Fruit fly (Drosophila melanogaster) whole organism, embryonic: ENCODE results near the gene Sfp93F.

Experiments used
- Blimp-1 ChIP-seq: fragments of 200-800 bp; sonication (Bioruptor generic); optimal IDR thresholded peaks from 3 replicates; lab custom pipeline; 2018; ENCODE audit warnings: missing biosample characterization, missing genetic modification characterization, mild to moderate bottlenecking, moderate library complexity, missing genetic modification reagents
- Bteb2 ChIP-seq: fragments of 200-800 bp; sonication (Bioruptor generic); optimal IDR thresholded peaks from 2 replicates; lab custom pipeline; 2016; ENCODE audit warnings: missing biosample characterization, missing genetic modification characterization
- CG1024 ChIP-seq: fragments of 200-800 bp; sonication (Bioruptor generic); IDR thresholded peaks from 2 replicates; pipeline ENCODE4 v1.3.6; 2022; ENCODE audit warnings: missing biosample characterization, missing genetic modification characterization
- CG10431 ChIP-seq: fragments of 200-800 bp; sonication (Bioruptor generic); optimal IDR thresholded peaks from 3 replicates; lab custom pipeline; 2018; ENCODE audit warnings: missing biosample characterization, mild to moderate bottlenecking, missing genetic modification characterization
- CG11093 ChIP-seq: fragments of 200-800 bp; sonication (Bioruptor generic); IDR thresholded peaks from 3 replicates; pipeline ENCODE4 v1.3.6; 2022; ENCODE audit warnings: missing biosample characterization, missing genetic modification characterization
- CG11696 ChIP-seq: fragments of 200-800 bp; sonication (Bioruptor generic); IDR thresholded peaks from 2 replicates; pipeline ENCODE4 v1.3.6; 2022; ENCODE audit warnings: missing biosample characterization, missing genetic modification characterization
- CG12391 ChIP-seq: fragments of 200-800 bp; sonication (Bioruptor generic); optimal IDR thresholded peaks from 3 replicates; lab custom pipeline; 2018; ENCODE audit warnings: missing biosample characterization, mild to moderate bottlenecking, missing genetic modification characterization, moderate library complexity
- CG12659 ChIP-seq: fragments of 200-800 bp; sonication (Bioruptor generic); optimal IDR thresholded peaks from 3 replicates; lab custom pipeline; 2017; ENCODE audit warnings: mild to moderate bottlenecking, missing biosample characterization, missing genetic modification reagents, missing genetic modification characterization
- CG15514 ChIP-seq: fragments of 200-800 bp; sonication (Bioruptor generic); optimal IDR thresholded peaks from 3 replicates; lab custom pipeline; 2017; ENCODE audit warnings: missing biosample characterization, missing genetic modification characterization, mild to moderate bottlenecking, moderate library complexity, missing genetic modification reagents
- CG15601 ChIP-seq: fragments of 200-800 bp; sonication (Bioruptor generic); optimal IDR thresholded peaks from 3 replicates; lab custom pipeline; 2019; ENCODE audit warnings: missing biosample characterization, mild to moderate bottlenecking, missing genetic modification characterization, moderate library complexity
- CG1602 ChIP-seq: fragments of 200-800 bp; sonication (Bioruptor generic); optimal IDR thresholded peaks from 3 replicates; lab custom pipeline; 2016; ENCODE audit warnings: missing biosample characterization, missing genetic modification characterization
- CG18599 ChIP-seq: fragments of 200-800 bp; sonication (Bioruptor generic); optimal IDR thresholded peaks from 3 replicates; lab custom pipeline; 2017; ENCODE audit warnings: missing biosample characterization, missing genetic modification characterization, mild to moderate bottlenecking, moderate library complexity, missing genetic modification reagents
- CG6813 ChIP-seq: fragments of 200-800 bp; sonication (Bioruptor generic); optimal IDR thresholded peaks from 2 replicates; lab custom pipeline; 2017; ENCODE audit warnings: missing biosample characterization, missing genetic modification characterization, mild to moderate bottlenecking, moderate library complexity, missing genetic modification reagents
- CG9797 ChIP-seq: fragments of 200-800 bp; sonication (Bioruptor generic); optimal IDR thresholded peaks from 3 replicates; lab custom pipeline; 2018; ENCODE audit warnings: missing biosample characterization, mild to moderate bottlenecking, missing genetic modification characterization
- CG9817 ChIP-seq: fragments of 200-800 bp; sonication (Bioruptor generic); optimal IDR thresholded peaks from 2 replicates; lab custom pipeline; 2018; ENCODE audit warnings: missing biosample characterization, mild to moderate bottlenecking, missing genetic modification characterization, moderate library complexity
- CoRest ChIP-seq: fragments of 200-800 bp; sonication (Bioruptor generic); optimal IDR thresholded peaks from 3 replicates; lab custom pipeline; 2018; ENCODE audit warnings: missing biosample characterization, mild to moderate bottlenecking, missing genetic modification characterization, moderate library complexity
- Fer1 ChIP-seq: fragments of 200-800 bp; sonication (Bioruptor generic); optimal IDR thresholded peaks from 2 replicates; lab custom pipeline; 2017; ENCODE audit warnings: missing biosample characterization, mild to moderate bottlenecking, missing genetic modification characterization
- Fer2 ChIP-seq: fragments of 200-800 bp; sonication (Bioruptor generic); optimal IDR thresholded peaks from 2 replicates; lab custom pipeline; 2018; ENCODE audit warnings: missing biosample characterization, mild to moderate bottlenecking, missing genetic modification characterization, moderate library complexity
- H2.0 ChIP-seq: fragments of 200-800 bp; sonication (Bioruptor generic); IDR thresholded peaks from 2 replicates; pipeline ENCODE4 v1.3.6; 2022; ENCODE audit warnings: missing biosample characterization, missing genetic modification characterization
- Hmr ChIP-seq: fragments of 200-800 bp; sonication (Bioruptor generic); optimal IDR thresholded peaks from 3 replicates; lab custom pipeline; 2017; ENCODE audit warnings: mild to moderate bottlenecking, missing biosample characterization, missing genetic modification reagents, missing genetic modification characterization
- Lhr ChIP-seq: fragments of 200-800 bp; sonication (Bioruptor generic); optimal IDR thresholded peaks from 3 replicates; lab custom pipeline; 2017; ENCODE audit warnings: mild to moderate bottlenecking, missing biosample characterization, missing genetic modification reagents, missing genetic modification characterization
- Lim3 ChIP-seq: fragments of 200-800 bp; sonication (Bioruptor generic); IDR thresholded peaks from 2 replicates; pipeline ENCODE4 v1.3.6; 2022; ENCODE audit warnings: missing biosample characterization, missing genetic modification characterization
- Mes4 ChIP-seq: fragments of 200-800 bp; sonication (Bioruptor generic); optimal IDR thresholded peaks from 2 replicates; lab custom pipeline; 2016; ENCODE audit warnings: missing biosample characterization, missing genetic modification characterization
- Nf-YB ChIP-seq: fragments of 200-800 bp; sonication (Bioruptor generic); optimal IDR thresholded peaks from 3 replicates; lab custom pipeline; 2019; ENCODE audit warnings: missing biosample characterization, mild to moderate bottlenecking, missing genetic modification characterization, moderate library complexity
- Sox102F ChIP-seq: fragments of 200-800 bp; sonication (Bioruptor generic); optimal IDR thresholded peaks from 2 replicates; lab custom pipeline; 2018; ENCODE audit warnings: missing biosample characterization, mild to moderate bottlenecking, missing genetic modification characterization, moderate library complexity
- Sry-β ChIP-seq: fragments of 200-800 bp; sonication (Bioruptor generic); optimal IDR thresholded peaks from 2 replicates; lab custom pipeline; 2018; ENCODE audit warnings: missing biosample characterization, mild to moderate bottlenecking, missing genetic modification characterization, moderate library complexity
- ab ChIP-seq: fragments of 200-800 bp; sonication (Bioruptor generic); optimal IDR thresholded peaks from 2 replicates; lab custom pipeline; 2016; ENCODE audit warnings: missing biosample characterization, missing genetic modification characterization
- ara ChIP-seq: fragments of 200-800 bp; sonication (Bioruptor generic); IDR thresholded peaks from 2 replicates; pipeline ENCODE4 v1.3.6; 2022; ENCODE audit warnings: missing biosample characterization, missing genetic modification characterization
- cas ChIP-seq: fragments of 200-800 bp; sonication (Bioruptor generic); IDR thresholded peaks from 2 replicates; pipeline ENCODE4 v1.3.6; 2022; ENCODE audit warnings: missing biosample characterization, missing genetic modification characterization
- caup ChIP-seq: fragments of 200-800 bp; sonication (Bioruptor generic); optimal IDR thresholded peaks from 3 replicates; lab custom pipeline; 2017; ENCODE audit warnings: missing biosample characterization, mild to moderate bottlenecking, missing genetic modification characterization, moderate library complexity; ENCODE audit not compliant: severe bottlenecking
- crol ChIP-seq: fragments of 200-800 bp; sonication (Bioruptor generic); IDR thresholded peaks from 2 replicates; pipeline ENCODE4 v1.3.6; 2022; ENCODE audit warnings: missing biosample characterization, missing genetic modification characterization
- cwo ChIP-seq: fragments of 200-800 bp; sonication (Bioruptor generic); optimal IDR thresholded peaks from 3 replicates; lab custom pipeline; 2017; ENCODE audit warnings: missing biosample characterization, missing genetic modification characterization, mild to moderate bottlenecking, moderate library complexity, missing genetic modification reagents
- fd96Cb ChIP-seq: fragments of 200-800 bp; sonication (Bioruptor generic); optimal IDR thresholded peaks from 2 replicates; lab custom pipeline; 2018; ENCODE audit warnings: missing biosample characterization, mild to moderate bottlenecking, missing genetic modification characterization, moderate library complexity
- grau ChIP-seq: fragments of 200-800 bp; optimal IDR thresholded peaks from 3 replicates; lab custom pipeline; 2019; ENCODE audit warnings: missing biosample characterization, mild to moderate bottlenecking, missing genetic modification characterization, moderate library complexity
- gsb-n ChIP-seq: fragments of 200-800 bp; sonication (Bioruptor generic); optimal IDR thresholded peaks from 3 replicates; lab custom pipeline; 2018; ENCODE audit warnings: missing biosample characterization, mild to moderate bottlenecking, missing genetic modification characterization
- jigr1 ChIP-seq: fragments of 200-800 bp; sonication (Bioruptor generic); IDR thresholded peaks from 3 replicates; pipeline ENCODE4 v1.3.6; 2022; ENCODE audit warnings: missing biosample characterization, missing genetic modification characterization
- kni ChIP-seq: fragments of 200-800 bp; sonication (Bioruptor generic); optimal IDR thresholded peaks from 3 replicates; lab custom pipeline; 2017; ENCODE audit warnings: mild to moderate bottlenecking, missing biosample characterization, missing genetic modification reagents, missing genetic modification characterization
- nerfin-1 ChIP-seq: fragments of 200-800 bp; sonication (Bioruptor generic); optimal IDR thresholded peaks from 3 replicates; lab custom pipeline; 2019; ENCODE audit warnings: missing biosample characterization, mild to moderate bottlenecking, missing genetic modification characterization, moderate library complexity
- pan ChIP-seq, 4 experiments: fragments of >200 bp in 3 of 4; fragments of 200-800 bp in 1 of 4; sonication (Bioruptor generic) in 1 of 4; optimal IDR thresholded peaks in 3 of 4; IDR thresholded peaks in 1 of 4; 2 replicates each; pipeline versions ENCODE4 v1.3.6 to Lab custom; 2017 to 2022; ENCODE audit warnings: missing biosample characterization in 2 of 4, missing genetic modification characterization in 2 of 4, mixed read lengths in 1 of 4
- prd ChIP-seq, 3 experiments: fragments of >200 bp in 2 of 3; fragments of 200-800 bp in 1 of 3; sonication (Bioruptor generic) in 1 of 3; optimal IDR thresholded peaks in 2 of 3; IDR thresholded peaks in 1 of 3; 2 replicates in 2 of 3; 3 replicates in 1 of 3; pipeline versions ENCODE4 v1.3.6 to Lab custom; 2017 to 2022; ENCODE audit warnings: missing biosample characterization in 1 of 3, missing genetic modification characterization in 1 of 3
- ranshi ChIP-seq: fragments of 200-800 bp; sonication (Bioruptor generic); IDR thresholded peaks from 2 replicates; pipeline ENCODE4 v1.3.6; 2022; ENCODE audit warnings: missing biosample characterization, missing genetic modification characterization
- rib ChIP-seq: fragments of 200-800 bp; sonication (Bioruptor generic); IDR thresholded peaks from 2 replicates; pipeline ENCODE4 v1.3.6; 2022; ENCODE audit warnings: missing biosample characterization, missing genetic modification characterization
- seq ChIP-seq: fragments of 200-800 bp; sonication (Bioruptor generic); IDR thresholded peaks from 2 replicates; pipeline ENCODE4 v1.3.6; 2022; ENCODE audit warnings: missing biosample characterization, missing genetic modification characterization
- sqz ChIP-seq: fragments of 200-800 bp; sonication (Bioruptor generic); optimal IDR thresholded peaks from 3 replicates; lab custom pipeline; 2018; ENCODE audit warnings: missing biosample characterization, mild to moderate bottlenecking, missing genetic modification characterization
- tio ChIP-seq: fragments of 200-800 bp; sonication (Bioruptor generic); optimal IDR thresholded peaks from 2 replicates; lab custom pipeline; 2017; ENCODE audit warnings: missing biosample characterization, missing genetic modification characterization, inconsistent platforms
- tx ChIP-seq: fragments of 200-800 bp; sonication (Bioruptor generic); optimal IDR thresholded peaks from 2 replicates; lab custom pipeline; 2016; ENCODE audit warnings: missing biosample characterization, missing genetic modification characterization

Gene Sfp93F

dm6 chr3R:21703346-21703745 lies 32.8 kb downstream of the Sfp93F start (continued):
- TF ChIP-seq Sox102F (GFP tag; lab: Kevin White, UChicago) (peak; percentile 69), CG10431 (GFP tag; lab: Kevin White, UChicago) (no peak), Lim3 (GFP tag; lab: Robert Waterston, UW) (no peak), grau (tag; lab: Kevin White, UChicago) (peak; percentile 36), CG1024 (GFP tag; lab: Robert Waterston, UW) (no peak), Sry-β (GFP tag; lab: Kevin White, UChicago) (no peak), Fer2 (tag; lab: Kevin White, UChicago) (no peak), ara (no peak), CG12391 (tag; lab: Kevin White, UChicago) (peak; percentile 33), CoRest (peak; percentile 28), fd96Cb (peak; percentile 32), seq (0 out of 2 replicates have a peak, but pooled peaks have one; percentile 40), CG9817 (peak; percentile 0), prd (optimal IDR thresholded peaks at IDR 0.05; lab: Kevin White, UChicago) (no peak), prd (GFP tag; IDR thresholded peaks at IDR 0.05; lab: Robert Waterston, UW) (no peak; the same call in 2 of the 3 replicates), CG1602 (GFP tag; lab: Kevin White, UChicago) (no peak), ranshi (GFP tag; lab: Robert Waterston, UW) (0 out of 2 replicates have a peak, but pooled peaks have one; percentile 9), rib (GFP tag; lab: Robert Waterston, UW) (no peak), cwo (GFP tag; lab: Kevin White, UChicago) (no peak), tio (GFP tag; lab: Kevin White, UChicago) (no peak)

- TF ChIP-seq H2.0 (GFP tag; lab: Robert Waterston, UW): no peak
- TF ChIP-seq Bteb2 (GFP tag; lab: Kevin White, UChicago): no peak
- peak; percentile 8 for TF ChIP-seq sqz (GFP tag; lab: Kevin White, UChicago)
- TF ChIP-seq CG18599 (GFP tag; lab: Kevin White, UChicago): no peak
- TF ChIP-seq Blimp-1: peak; percentile 70
- peak; percentile 12 for TF ChIP-seq CG15601 (tag; lab: Kevin White, UChicago)
- peak; percentile 79 for TF ChIP-seq crol (GFP tag; lab: Robert Waterston, UW)
Observed at dm6 chr3R:21701529-21701928, 34.6 kb downstream of the Sfp93F start.

dm6 chr3R:21700458-21700857 lies 35.6 kb downstream of the Sfp93F start:
- TF ChIP-seq grau (tag; lab: Kevin White, UChicago): no peak
- no peak for TF ChIP-seq ab (GFP tag; lab: Kevin White, UChicago)
- TF ChIP-seq kni: peak; percentile 6
- TF ChIP-seq Mes4 (GFP tag; lab: Kevin White, UChicago): no peak
- TF ChIP-seq Fer1: no peak
- no peak for TF ChIP-seq Lhr
- TF ChIP-seq CG11093 (GFP tag; lab: Robert Waterston, UW): no peak
- no peak for TF ChIP-seq pan (optimal IDR thresholded peaks at IDR 0.05; lab: Kevin White, UChicago)
- TF ChIP-seq pan (GFP tag; optimal IDR thresholded peaks at IDR 0.05 in 1 of 2, IDR thresholded peaks at IDR 0.05 in 1 of 2): peak in 1 of 2 experiments; percentile 8
- TF ChIP-seq tx (GFP tag; lab: Kevin White, UChicago): no peak
- TF ChIP-seq CG11696 (GFP tag; lab: Robert Waterston, UW): no peak
- TF ChIP-seq CG9797 (GFP tag; lab: Kevin White, UChicago): no peak
- TF ChIP-seq crol (GFP tag; lab: Robert Waterston, UW): peak; percentile 17; the same call in 1 of the 2 replicates
- no peak for TF ChIP-seq caup (GFP tag; lab: Kevin White, UChicago)
- TF ChIP-seq CG15514 (GFP tag; lab: Kevin White, UChicago): no peak
- TF ChIP-seq CG6813 (GFP tag; lab: Kevin White, UChicago): no peak
- TF ChIP-seq jigr1: no peak
- no peak for TF ChIP-seq Hmr (GFP tag; lab: Kevin White, UChicago)
- peak; percentile 93 for TF ChIP-seq Blimp-1
- no peak for TF ChIP-seq nerfin-1 (tag; lab: Kevin White, UChicago)
- no peak for TF ChIP-seq gsb-n
- TF ChIP-seq Nf-YB (GFP tag; lab: Kevin White, UChicago): no peak
- no peak for TF ChIP-seq CG12659
- TF ChIP-seq cas: no peak
